Worm (Caenorhabditis elegans) whole organism, L4/young adult: ENCODE results near the gene cdr-2.

Source experiments
- W03F9.2 ChIP-seq: fragments of 150-350 bp; optimal IDR thresholded peaks from 2 replicates; lab custom pipeline; 2014; ENCODE audit warnings: missing biosample characterization, missing genetic modification characterization
- him-1 ChIP-seq: sonication (generic microtip); optimal IDR thresholded peaks from 2 replicates; lab custom pipeline; 2016; ENCODE audit warnings: missing genotype, missing genetic modification reagents, missing genetic modification characterization, missing compliant biosample characterization

DNA sequence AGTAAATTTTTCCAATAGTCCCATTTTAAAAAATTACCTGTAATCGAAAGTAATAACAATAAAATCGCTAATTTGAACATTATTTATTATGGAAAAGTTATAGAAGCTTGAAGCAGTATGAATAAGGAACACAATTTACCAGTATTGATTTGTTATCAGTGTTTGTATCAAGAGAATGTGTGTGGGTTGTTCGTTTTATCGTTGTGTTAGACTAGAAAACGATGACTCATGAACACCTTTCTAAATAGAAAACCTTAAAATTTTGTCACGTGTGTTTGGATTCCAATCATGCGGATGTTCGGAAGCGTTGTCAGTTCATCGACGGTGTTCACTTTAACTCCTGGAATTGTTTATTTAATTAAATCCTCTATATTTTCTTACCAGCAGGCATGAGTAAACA lies 16.6 kb upstream of the cdr-2 start, which contains the start of gene C54D10.13:
- TF ChIP-seq W03F9.2 (no peak), him-1 (tag; lab: Kevin White, UChicago) (no peak)
